Worm (Caenorhabditis elegans) whole organism, L1 larva: ENCODE measurements around the gene F32G8.2.

Experiments
- egl-27 ChIP-seq, 2 experiments: fragments of 150-350 bp in 1 of 2; sonication (generic microtip); optimal IDR thresholded peaks; 3 replicates each; lab custom pipeline; 2017 to 2018; ENCODE audit warnings: missing biosample characterization in 2 of 2, missing genetic modification characterization in 2 of 2, missing genetic modification reagents in 2 of 2
- ztf-11 ChIP-seq, 2 experiments: sonication (generic microtip); optimal IDR thresholded peaks; 2 replicates each; lab custom pipeline; 2016 to 2017; ENCODE audit warnings: missing genetic modification characterization in 2 of 2, missing biosample characterization in 1 of 2, missing compliant biosample characterization in 1 of 2

DNA sequence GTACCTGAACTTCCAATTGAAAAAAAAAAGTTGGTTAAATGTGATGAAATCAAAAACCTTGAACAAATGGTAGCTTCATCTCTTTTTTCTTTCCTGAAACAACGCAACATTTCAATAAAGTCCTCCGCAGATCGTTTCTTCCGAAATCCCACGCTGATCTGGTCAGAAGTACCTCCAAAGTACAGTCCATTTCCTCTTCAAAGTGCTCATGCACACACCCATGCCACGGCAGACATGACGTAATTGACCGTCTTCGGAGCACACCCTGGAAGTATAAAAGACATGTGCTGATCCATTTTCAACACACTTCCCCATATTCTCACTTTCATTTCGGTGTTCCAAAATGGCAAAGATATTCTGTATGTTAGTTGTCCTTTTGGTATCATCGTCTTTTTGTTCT lies 45.9 kb upstream of the F32G8.2 start, which contains the start of gene C35A5.10:
- TF ChIP-seq egl-27 (tag; optimal IDR thresholded peaks at IDR 0.05; lab: Kevin White, UChicago) (no peak), ztf-11 (tag; optimal IDR thresholded peaks at IDR 0.05; lab: Kevin White, UChicago) (no peak)
